Fruit fly (Drosophila melanogaster): Measurements from ENCODE around the gene Uch-L5.

Uch-L5 gene

dm6 chr3L:9511287-9512256 lies 34.8 kb upstream of the Uch-L5 start, which contains the start of gene RpS9 (continued):
- TF ChIP-seq Hr51 (GFP tag; optimal IDR thresholded peaks at IDR 0.05) (peak in 1 of 2 experiments; percentile 18), CG15514 (GFP tag; optimal IDR thresholded peaks at IDR 0.05) (peak; percentile 41), ttk (GFP tag; IDR thresholded peaks at IDR 0.05) (no peak), Atf6 (GFP tag; IDR thresholded peaks at IDR 0.05) (no peak), chif (GFP tag; optimal IDR thresholded peaks at IDR 0.05) (no peak), CG8388 (GFP tag; optimal IDR thresholded peaks at IDR 0.05) (peak; percentile 7), pzg (GFP tag; optimal IDR thresholded peaks at IDR 0.05) (peak; percentile 61), CG8290 (GFP tag; optimal IDR thresholded peaks at IDR 0.05) (peak; percentile 20), CG8290 (tag; optimal IDR thresholded peaks at IDR 0.05) (peak in 1 of 2 experiments; percentile 65), CG13296 (GFP tag; optimal IDR thresholded peaks at IDR 0.05) (peak; percentile 75), CG1603 (tag; optimal IDR thresholded peaks at IDR 0.05) (peak; percentile 22), Taf1 (GFP tag; IDR thresholded peaks at IDR 0.05) (no peak), pho (GFP tag; optimal IDR thresholded peaks at IDR 0.05) (peak; percentile 5), NC2β (GFP tag; optimal IDR thresholded peaks at IDR 0.05) (peak; percentile 78), tin (GFP tag; optimal IDR thresholded peaks at IDR 0.05) (no peak), knrl (GFP tag; IDR thresholded peaks at IDR 0.05; ENCODE audit: partially characterized antibody) (peak; percentile 54; the same call in 1 of the 3 replicates), nerfin-1 (tag; optimal IDR thresholded peaks at IDR 0.05) (peak; percentile 52), trh (GFP tag; optimal IDR thresholded peaks at IDR 0.05) (no peak), CG9609 (GFP tag; optimal IDR thresholded peaks at IDR 0.05) (no peak), cato (GFP tag; optimal IDR thresholded peaks at IDR 0.05; ENCODE audit: borderline replicate concordance) (no peak), Tbp (GFP tag; optimal IDR thresholded peaks at IDR 0.05) (no peak), Scr (GFP tag; IDR thresholded peaks at IDR 0.05; ENCODE audit: partially characterized antibody) (peak; percentile 37; the same call in 1 of the 2 replicates), Pdp1 (GFP tag; optimal IDR thresholded peaks at IDR 0.05) (no peak), CG7271 (tag; optimal IDR thresholded peaks at IDR 0.05) (peak; percentile 20), CG32767 (GFP tag; IDR thresholded peaks at IDR 0.05) (no peak), aop (GFP tag; IDR thresholded peaks at IDR 0.05) (no peak), CG12942 (GFP tag; optimal IDR thresholded peaks at IDR 0.05) (no peak), stwl (tag; optimal IDR thresholded peaks at IDR 0.05) (peak; percentile 54), z (GFP tag; IDR thresholded peaks at IDR 0.05) (no peak), Dfd (GFP tag; optimal IDR thresholded peaks at IDR 0.05) (no peak), onecut (GFP tag; IDR thresholded peaks at IDR 0.05) (no peak), CG8478 (optimal IDR thresholded peaks at IDR 0.05) (no peak), Neu2 (GFP tag; optimal IDR thresholded peaks at IDR 0.05; ENCODE audit: borderline replicate concordance) (no peak), Optix (GFP tag; IDR thresholded peaks at IDR 0.05) (no peak), Fer2 (tag; optimal IDR thresholded peaks at IDR 0.05) (no peak), CG17802 (tag; optimal IDR thresholded peaks at IDR 0.05) (no peak), lab (GFP tag; optimal IDR thresholded peaks at IDR 0.05) (peak; percentile 58), tup (GFP tag; optimal IDR thresholded peaks at IDR 0.05) (no peak), CG7987 (GFP tag; optimal IDR thresholded peaks at IDR 0.05) (no peak), eyg (GFP tag; optimal IDR thresholded peaks at IDR 0.05) (no peak), Ravus (GFP tag; IDR thresholded peaks at IDR 0.05) (no peak), hth (optimal IDR thresholded peaks at IDR 0.05) (no peak), E2f2 (GFP tag; IDR thresholded peaks at IDR 0.05) (peak; percentile 28; the same call in 1 of the 2 replicates), CG17359 (tag; optimal IDR thresholded peaks at IDR 0.05) (peak; percentile 38), pum (GFP tag; optimal IDR thresholded peaks at IDR 0.05) (no peak), Lpt (GFP tag; optimal IDR thresholded peaks at IDR 0.05) (no peak), D19A (tag; optimal IDR thresholded peaks at IDR 0.05) (no peak), Spps (tag; optimal IDR thresholded peaks at IDR 0.05) (no peak)
